Worm (Caenorhabditis elegans): ENCODE measurements around the gene F23D12.2.

F23D12.2 gene

DNA sequence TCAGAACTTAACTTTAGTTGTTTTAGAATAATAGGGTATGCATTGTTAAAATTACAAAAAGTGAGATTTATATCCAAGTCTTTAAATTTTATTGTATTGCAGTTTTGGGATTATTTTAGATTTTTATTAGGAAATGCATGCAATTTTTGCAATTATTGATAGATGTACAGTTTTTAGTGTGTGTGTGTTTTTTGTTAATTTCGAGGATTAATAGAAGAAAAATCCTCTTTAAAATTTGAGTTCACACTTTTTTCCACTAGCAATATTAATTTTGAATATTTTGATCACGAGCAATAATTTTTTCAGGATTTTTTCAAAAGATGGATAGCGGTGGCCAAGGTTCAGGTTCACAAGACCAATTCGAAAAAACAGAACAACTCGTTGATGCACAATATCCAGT is 26.5 kb upstream of the F23D12.2 start, which contains the start of gene jmjd-3.2:
jmjd-3.2 (plus strand) TSS at position 301 of the 400 bp plus-strand sequence.
- TF ChIP-seq hlh-26 (GFP tag; conservative IDR thresholded peaks at IDR 0.05), result no peak
- no peak for TF ChIP-seq fkh-3 (tag; optimal IDR thresholded peaks at IDR 0.05)
- no peak for TF ChIP-seq B0261.1 (tag; optimal IDR thresholded peaks at IDR 0.05)
- TF ChIP-seq ceh-100 (GFP tag; IDR thresholded peaks at IDR 0.05), result no peak
- no peak for TF ChIP-seq nhr-120 (GFP tag; IDR thresholded peaks at IDR 0.05)
- TF ChIP-seq Y67H2A.10 (GFP tag; conservative IDR thresholded peaks at IDR 0.05), result no peak
- TF ChIP-seq atf-7 (tag; optimal IDR thresholded peaks at IDR 0.05), result no peak
- no peak for TF ChIP-seq ztf-6 (GFP tag; IDR thresholded peaks at IDR 0.05)

DNA sequence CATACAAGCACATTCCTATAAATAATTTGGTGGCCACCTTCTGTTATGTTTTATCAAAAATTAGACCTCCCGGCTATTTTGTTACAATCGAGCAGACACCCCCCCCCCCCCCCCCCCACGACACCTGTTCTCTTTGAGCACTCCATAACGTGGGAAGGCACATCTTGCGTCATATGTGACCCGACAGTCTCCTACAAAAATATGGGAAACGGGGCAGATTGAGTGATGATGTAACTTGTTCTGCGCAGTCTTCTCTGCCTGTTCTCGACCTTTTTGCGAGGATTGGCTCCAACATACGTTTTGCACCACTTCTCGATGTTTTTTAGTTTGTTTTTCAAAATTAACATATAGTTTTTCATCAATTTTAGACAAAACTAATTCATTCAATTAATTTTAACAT is 26.1 kb upstream of the F23D12.2 start:
- TF ChIP-seq lsl-1 (GFP tag; optimal IDR thresholded peaks at IDR 0.05), result no peak
- no peak for TF ChIP-seq unc-130 (GFP tag; optimal IDR thresholded peaks at IDR 0.05)
- TF ChIP-seq ceh-40 (GFP tag; IDR thresholded peaks at IDR 0.05), result no peak
- no peak for TF ChIP-seq zim-3 (tag; optimal IDR thresholded peaks at IDR 0.05)
- TF ChIP-seq hlh-26 (GFP tag; conservative IDR thresholded peaks at IDR 0.05), result no peak
- TF ChIP-seq him-1 (tag; optimal IDR thresholded peaks at IDR 0.05), result no peak
- TF ChIP-seq C06A6.2 (GFP tag; conservative IDR thresholded peaks at IDR 0.05), result no peak
- no peak for TF ChIP-seq ztf-26 (tag; optimal IDR thresholded peaks at IDR 0.05)
- no peak for TF ChIP-seq hmg-1.2 (GFP tag; IDR thresholded peaks at IDR 0.05)
- TF ChIP-seq B0035.1 (tag; optimal IDR thresholded peaks at IDR 0.05), result no peak

DNA sequence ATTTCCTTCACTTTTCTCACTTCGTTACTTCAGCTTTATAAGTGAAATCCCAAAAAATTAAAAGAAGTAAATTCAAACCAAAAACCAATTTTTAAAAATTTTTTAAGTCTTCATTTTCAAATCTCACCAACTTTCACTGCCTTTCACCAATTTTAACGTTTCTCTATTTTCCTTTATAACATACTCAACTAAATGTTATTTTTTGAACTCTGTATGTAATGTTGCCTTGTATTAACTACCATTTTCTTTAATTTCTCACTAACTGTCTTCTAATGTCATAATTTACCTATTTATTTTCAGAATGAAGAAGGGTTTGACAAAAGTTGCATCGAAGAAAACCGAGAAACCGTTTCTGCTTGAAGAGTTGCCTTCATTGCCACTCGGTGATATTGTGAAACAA is 23.3 kb upstream of the F23D12.2 start, which contains the start of gene F23D12.4:
F23D12.4 (plus strand) TSS at position 301 of the 400 bp plus-strand sequence.
- TF ChIP-seq mes-4 (tag; optimal IDR thresholded peaks at IDR 0.05) (no peak), lag-1 (GFP tag; IDR thresholded peaks at IDR 0.05) (no peak), Y95B8A.8 (GFP tag; IDR thresholded peaks at IDR 0.05) (no peak), ceh-91 (GFP tag; IDR thresholded peaks at IDR 0.05) (no peak), B0035.1 (tag; optimal IDR thresholded peaks at IDR 0.05) (no peak), akir-1 (GFP tag; optimal IDR thresholded peaks at IDR 0.05) (no peak), repo-1 (tag; optimal IDR thresholded peaks at IDR 0.05) (no peak), lin-26 (GFP tag; IDR thresholded peaks at IDR 0.05) (no peak), T26A5.8 (tag; optimal IDR thresholded peaks at IDR 0.05) (no peak), hrde-1 (tag; optimal IDR thresholded peaks at IDR 0.05; ENCODE audit: borderline replicate concordance) (no peak), ztf-6 (GFP tag; IDR thresholded peaks at IDR 0.05) (no peak), lin-35 (GFP tag; optimal IDR thresholded peaks at IDR 0.05) (no peak), let-607 (tag; optimal IDR thresholded peaks at IDR 0.05) (no peak), hsf-1 (GFP tag; IDR thresholded peaks at IDR 0.05) (no peak), ceh-79 (tag; optimal IDR thresholded peaks at IDR 0.05) (no peak), efl-1 (GFP tag; optimal IDR thresholded peaks at IDR 0.05) (no peak), B0019.2 (GFP tag; conservative IDR thresholded peaks at IDR 0.05) (no peak), madf-8 (GFP tag; conservative IDR thresholded peaks at IDR 0.05) (no peak), bed-2 (GFP tag; IDR thresholded peaks at IDR 0.05) (no peak)

DNA sequence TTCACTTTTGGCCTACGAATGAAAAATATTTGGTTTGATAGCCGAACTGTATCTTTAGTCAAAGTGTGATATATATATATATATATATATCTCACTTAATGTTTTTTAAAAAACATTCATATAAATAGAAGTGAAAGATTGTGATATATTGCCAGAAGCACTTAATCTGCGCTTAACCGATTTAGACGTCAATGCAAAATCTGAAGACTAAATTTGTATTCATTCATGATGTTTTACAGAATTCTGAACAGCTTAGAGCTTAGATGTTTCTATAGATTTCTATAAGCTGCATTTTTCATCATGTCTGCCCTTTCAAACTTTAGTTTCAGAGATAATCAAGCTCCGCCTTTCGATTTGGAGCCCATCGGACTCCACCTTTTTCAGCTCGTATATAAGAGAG is 20.9 kb upstream of the F23D12.2 start, which contains the start of gene F23D12.3:
F23D12.3 (plus strand) TSS at position 301 of the 400 bp plus-strand sequence.
- TF ChIP-seq F57C9.4 (tag; optimal IDR thresholded peaks at IDR 0.05) (no peak), lir-1 (GFP tag; conservative IDR thresholded peaks at IDR 0.05) (no peak), repo-1 (tag; optimal IDR thresholded peaks at IDR 0.05) (no peak), let-526 (GFP tag; IDR thresholded peaks at IDR 0.05) (no peak), snpc-4 (GFP tag; optimal IDR thresholded peaks at IDR 0.05) (no peak), snpc-4 (tag; optimal IDR thresholded peaks at IDR 0.05) (no peak)

Data from whole organism, young adult.